Fruit fly (Drosophila melanogaster) whole organism, prepupa: ENCODE data around the gene sip1.

Source experiments
- CG11762 ChIP-seq: fragments of 200-800 bp; sonication (Bioruptor generic); optimal IDR thresholded peaks from 3 replicates; lab custom pipeline; 2016; ENCODE audit warnings: missing biosample characterization, missing genetic modification characterization; ENCODE audit not compliant: insufficient read depth
- CG6276 ChIP-seq: fragments of 200-800 bp; sonication (Bioruptor generic); optimal IDR thresholded peaks from 2 replicates; lab custom pipeline; 2017; ENCODE audit warnings: missing biosample characterization, mild to moderate bottlenecking, missing genetic modification characterization
- CG8119 ChIP-seq: fragments of 200-800 bp; sonication (Bioruptor generic); IDR thresholded peaks from 3 replicates; pipeline ENCODE4 v1.3.6; 2022; ENCODE audit warnings: missing biosample characterization, missing genetic modification characterization
- Eip78C ChIP-seq: fragments of 200-800 bp; sonication (Bioruptor generic); peaks from one replicate; lab custom pipeline; 2016; ENCODE audit warnings: missing biosample characterization, missing genetic modification characterization
- Smox ChIP-seq: fragments of 200-800 bp; sonication (Bioruptor generic); optimal IDR thresholded peaks from 3 replicates; lab custom pipeline; 2016; ENCODE audit warnings: missing biosample characterization, missing genetic modification characterization
- Sox15 ChIP-seq: fragments of 200-800 bp; sonication (Bioruptor generic); optimal IDR thresholded peaks from 3 replicates; lab custom pipeline; 2016; ENCODE audit warnings: missing biosample characterization, missing genetic modification characterization
- achi ChIP-seq: fragments of 200-800 bp; sonication (Bioruptor generic); optimal IDR thresholded peaks from 3 replicates; lab custom pipeline; 2016; ENCODE audit warnings: missing biosample characterization, missing genetic modification characterization
- esn ChIP-seq: fragments of 200-800 bp; sonication (Bioruptor generic); optimal IDR thresholded peaks from 2 replicates; lab custom pipeline; 2016; ENCODE audit warnings: missing biosample characterization, mild to moderate bottlenecking, missing genetic modification characterization, moderate library complexity
- vri ChIP-seq: fragments of 200-800 bp; sonication (Bioruptor generic); optimal IDR thresholded peaks from 3 replicates; lab custom pipeline; 2016; ENCODE audit warnings: missing biosample characterization, mild to moderate bottlenecking, missing genetic modification characterization

- TF ChIP-seq CG11762 (GFP tag; lab: Kevin White, UChicago) (no peak), CG8119 (no peak), esn (GFP tag; lab: Kevin White, UChicago) (no peak), Sox15 (GFP tag; lab: Kevin White, UChicago) (no peak), vri (GFP tag; lab: Kevin White, UChicago) (no peak), CG6276 (GFP tag; lab: Kevin White, UChicago) (no peak), Smox (GFP tag; lab: Kevin White, UChicago) (no peak), achi (no peak), Eip78C (GFP tag; lab: Kevin White, UChicago) (no peak)
Observed at dm6 chr2L:5741144-5741543, 20.3 kb downstream of the sip1 start, which contains the start of gene CG11147.
